Fruit fly (Drosophila melanogaster) whole organism, embryonic: ENCODE measurements around the gene Pp2C1.

ENCODE experiments used
- ATbp ChIP-seq: fragments of 200-800 bp; sonication (Bioruptor generic); optimal IDR thresholded peaks from 2 replicates; lab custom pipeline; 2017; ENCODE audit warnings: missing biosample characterization, mild to moderate bottlenecking, missing genetic modification characterization, missing genetic modification reagents
- Aef1 ChIP-seq: fragments of 200-800 bp; sonication (Bioruptor generic); IDR thresholded peaks from 3 replicates; pipeline ENCODE4 v1.3.6; 2022; ENCODE audit warnings: missing biosample characterization, missing genetic modification characterization
- Awh ChIP-seq: fragments of 200-800 bp; sonication (Bioruptor generic); IDR thresholded peaks from 2 replicates; pipeline ENCODE4, ENCODE4 v1.3.6; 2022; ENCODE audit warnings: missing biosample characterization, missing genetic modification characterization
- B-H1 ChIP-seq: fragments of 200-800 bp; sonication (Bioruptor generic); IDR thresholded peaks from 3 replicates; pipeline ENCODE4 v1.3.6; 2022; ENCODE audit warnings: missing biosample characterization, missing genetic modification characterization
- BtbVII ChIP-seq: fragments of 200-800 bp; sonication (Bioruptor generic); optimal IDR thresholded peaks from 3 replicates; lab custom pipeline; 2017; ENCODE audit warnings: missing biosample characterization, mild to moderate bottlenecking, missing genetic modification characterization
- CG10654 ChIP-seq: fragments of 200-800 bp; sonication (Bioruptor generic); optimal IDR thresholded peaks from 2 replicates; lab custom pipeline; 2016; ENCODE audit warnings: missing biosample characterization, missing genetic modification characterization
- CG11695 ChIP-seq: fragments of 200-800 bp; sonication (Bioruptor generic); IDR thresholded peaks from 3 replicates; pipeline ENCODE4 v1.3.6; 2022; ENCODE audit warnings: missing biosample characterization, missing genetic modification characterization
- CG12744 ChIP-seq: fragments of 200-800 bp; sonication (Bioruptor generic); optimal IDR thresholded peaks from 2 replicates; lab custom pipeline; 2016; ENCODE audit warnings: missing biosample characterization, missing genetic modification characterization
- CG14050 ChIP-seq: fragments of 200-800 bp; sonication (Bioruptor generic); IDR thresholded peaks from 3 replicates; pipeline ENCODE4 v1.3.6; 2022; ENCODE audit warnings: missing biosample characterization, missing genetic modification characterization
- CG14860 ChIP-seq: fragments of 200-800 bp; sonication (Bioruptor generic); IDR thresholded peaks from 3 replicates; pipeline ENCODE4 v1.3.6; 2022; ENCODE audit warnings: missing biosample characterization, missing genetic modification characterization; ENCODE audit not compliant: partially characterized antibody
- CG15011 ChIP-seq: fragments of 200-800 bp; sonication (Bioruptor generic); optimal IDR thresholded peaks from 3 replicates; lab custom pipeline; 2018; ENCODE audit warnings: missing biosample characterization, mild to moderate bottlenecking, missing genetic modification characterization
- CG1529 ChIP-seq: fragments of 200-800 bp; sonication (Bioruptor generic); optimal IDR thresholded peaks from 3 replicates; lab custom pipeline; 2018; ENCODE audit warnings: missing biosample characterization, missing genetic modification characterization
- CG17359 ChIP-seq: fragments of 200-800 bp; sonication (Bioruptor generic); optimal IDR thresholded peaks from 3 replicates; lab custom pipeline; 2018; ENCODE audit warnings: missing biosample characterization, mild to moderate bottlenecking, missing genetic modification characterization, moderate library complexity
- CG17829 ChIP-seq: fragments of 200-800 bp; optimal IDR thresholded peaks from 2 replicates; lab custom pipeline; 2019; ENCODE audit warnings: missing biosample characterization, mild to moderate bottlenecking, missing genetic modification characterization, moderate library complexity
- CG30431 ChIP-seq: fragments of 200-800 bp; sonication (Bioruptor generic); optimal IDR thresholded peaks from 2 replicates; lab custom pipeline; 2017; ENCODE audit warnings: missing biosample characterization, missing genetic modification characterization
- CG31224 ChIP-seq: fragments of 200-800 bp; sonication (Bioruptor generic); IDR thresholded peaks from 2 replicates; pipeline ENCODE4 v1.3.6; 2022; ENCODE audit warnings: missing biosample characterization, missing genetic modification characterization
- CG3281 ChIP-seq: fragments of 200-800 bp; sonication (Bioruptor generic); optimal IDR thresholded peaks from 3 replicates; lab custom pipeline; 2017; ENCODE audit warnings: missing biosample characterization, mild to moderate bottlenecking, missing genetic modification characterization
- CG43689 ChIP-seq: fragments of 200-800 bp; sonication (Bioruptor generic); IDR thresholded peaks from 2 replicates; pipeline ENCODE4 v1.3.6; 2022; ENCODE audit warnings: missing biosample characterization, missing genetic modification characterization
- CG4854 ChIP-seq: fragments of 200-800 bp; sonication (Bioruptor generic); optimal IDR thresholded peaks from 2 replicates; lab custom pipeline; 2016; ENCODE audit warnings: missing biosample characterization, missing genetic modification characterization, inconsistent platforms
- CG6175 ChIP-seq: fragments of 200-800 bp; sonication (Bioruptor generic); IDR thresholded peaks from 3 replicates; pipeline ENCODE4 v1.3.6; 2022; ENCODE audit warnings: missing biosample characterization, missing genetic modification characterization
- CG6683 ChIP-seq: fragments of 200-800 bp; sonication (Bioruptor generic); optimal IDR thresholded peaks from 2 replicates; lab custom pipeline; 2017; ENCODE audit warnings: missing biosample characterization, mild to moderate bottlenecking, missing genetic modification characterization, missing genetic modification reagents
- CG6689 ChIP-seq: fragments of 200-800 bp; sonication (Bioruptor generic); IDR thresholded peaks from 2 replicates; pipeline ENCODE4 v1.3.6; 2022; ENCODE audit warnings: missing biosample characterization, missing genetic modification characterization
- CG6854 ChIP-seq: fragments of 200-800 bp; sonication (Bioruptor generic); optimal IDR thresholded peaks from 3 replicates; lab custom pipeline; 2017; ENCODE audit warnings: missing biosample characterization, mild to moderate bottlenecking, missing genetic modification characterization
- CG8388 ChIP-seq: fragments of 200-800 bp; sonication (Bioruptor generic); optimal IDR thresholded peaks from 2 replicates; lab custom pipeline; 2019; ENCODE audit warnings: missing biosample characterization, mild to moderate bottlenecking, missing genetic modification characterization, moderate library complexity
- CG9215 ChIP-seq: fragments of 200-800 bp; sonication (Bioruptor generic); IDR thresholded peaks from 2 replicates; pipeline ENCODE4 v1.3.6; 2022; ENCODE audit warnings: missing biosample characterization, missing genetic modification characterization
- CG9817 ChIP-seq: fragments of 200-800 bp; sonication (Bioruptor generic); optimal IDR thresholded peaks from 2 replicates; lab custom pipeline; 2018; ENCODE audit warnings: missing biosample characterization, mild to moderate bottlenecking, missing genetic modification characterization, moderate library complexity
- CG9932 ChIP-seq: fragments of 200-800 bp; sonication (Bioruptor generic); IDR thresholded peaks from 2 replicates; pipeline ENCODE4 v1.3.6; 2022; ENCODE audit warnings: missing biosample characterization, missing genetic modification characterization
- Eip74EF ChIP-seq, 2 experiments: fragments of 200-800 bp in 1 of 2; fragments of >200 bp in 1 of 2; sonication (Bioruptor generic) in 1 of 2; optimal IDR thresholded peaks; 2 replicates each; lab custom pipeline; 2017 to 2019; ENCODE audit warnings: missing biosample characterization in 2 of 2, missing genetic modification characterization in 2 of 2, mild to moderate bottlenecking in 1 of 2, moderate library complexity in 1 of 2
- Gsc ChIP-seq: fragments of 200-800 bp; sonication (Bioruptor generic); IDR thresholded peaks from 2 replicates; pipeline ENCODE4 v1.3.6; 2022; ENCODE audit warnings: missing biosample characterization, missing genetic modification characterization
- HHEX ChIP-seq: fragments of 200-800 bp; sonication (Bioruptor generic); optimal IDR thresholded peaks from 3 replicates; lab custom pipeline; 2017; ENCODE audit warnings: missing biosample characterization, mild to moderate bottlenecking, missing genetic modification characterization, missing genetic modification reagents
- HLH3B ChIP-seq: fragments of 200-800 bp; sonication (Bioruptor generic); IDR thresholded peaks from 2 replicates; pipeline ENCODE4 v1.3.6; 2022; ENCODE audit warnings: missing biosample characterization, missing genetic modification characterization
- Meics ChIP-seq: fragments of 200-800 bp; sonication (Bioruptor generic); optimal IDR thresholded peaks from 2 replicates; lab custom pipeline; 2017; ENCODE audit warnings: missing biosample characterization, mild to moderate bottlenecking, missing genetic modification characterization
- Ptx1 ChIP-seq: fragments of 200-800 bp; sonication (Bioruptor generic); IDR thresholded peaks from 2 replicates; pipeline ENCODE4 v1.3.6; 2022; ENCODE audit warnings: missing biosample characterization, missing genetic modification characterization
- Sin3A ChIP-seq: fragments of >200 bp; optimal IDR thresholded peaks from 2 replicates; lab custom pipeline; 2018
- Sox102F ChIP-seq: fragments of 200-800 bp; sonication (Bioruptor generic); optimal IDR thresholded peaks from 2 replicates; lab custom pipeline; 2018; ENCODE audit warnings: missing biosample characterization, mild to moderate bottlenecking, missing genetic modification characterization, moderate library complexity
- Trl ChIP-seq, 3 experiments: fragments of >200 bp in 2 of 3; fragments of 200-800 bp in 1 of 3; sonication (Bioruptor generic) in 1 of 3; optimal IDR thresholded peaks; 2 replicates in 1 of 3; 3 replicates in 2 of 3; lab custom pipeline; 2016 to 2017; ENCODE audit warnings: missing biosample characterization in 1 of 3, missing genetic modification characterization in 1 of 3
- Xrp1 ChIP-seq: fragments of 200-800 bp; sonication (Bioruptor generic); IDR thresholded peaks from 2 replicates; pipeline ENCODE4 v1.3.6; 2022; ENCODE audit warnings: missing biosample characterization, missing genetic modification characterization
- abd-A ChIP-seq: fragments of 200-800 bp; sonication (Bioruptor generic); optimal IDR thresholded peaks from 3 replicates; lab custom pipeline; 2019; ENCODE audit warnings: missing biosample characterization, mild to moderate bottlenecking, missing genetic modification characterization, moderate library complexity
- bbx ChIP-seq: fragments of 200-800 bp; sonication (Bioruptor generic); IDR thresholded peaks from 2 replicates; pipeline ENCODE4 v1.3.6; 2022; ENCODE audit warnings: missing biosample characterization, missing genetic modification characterization; ENCODE audit not compliant: partially characterized antibody
- btn ChIP-seq: fragments of 200-800 bp; sonication (Bioruptor generic); optimal IDR thresholded peaks from 2 replicates; lab custom pipeline; 2016; ENCODE audit warnings: missing biosample characterization, missing genetic modification characterization
- cad ChIP-seq: fragments of >200 bp; optimal IDR thresholded peaks from 2 replicates; lab custom pipeline; 2017; ENCODE audit warnings: missing biosample characterization, missing genetic modification characterization
- cwo ChIP-seq: fragments of 200-800 bp; sonication (Bioruptor generic); optimal IDR thresholded peaks from 3 replicates; lab custom pipeline; 2017; ENCODE audit warnings: missing biosample characterization, missing genetic modification characterization, mild to moderate bottlenecking, moderate library complexity, missing genetic modification reagents
- dm ChIP-seq: fragments of 200-800 bp; sonication (Bioruptor generic); optimal IDR thresholded peaks from 3 replicates; lab custom pipeline; 2016; ENCODE audit warnings: missing biosample characterization, missing genetic modification characterization
- emc ChIP-seq: fragments of 200-800 bp; sonication (Bioruptor generic); optimal IDR thresholded peaks from 2 replicates; lab custom pipeline; 2016; ENCODE audit warnings: missing biosample characterization, missing genetic modification characterization
- kay ChIP-seq: fragments of 200-800 bp; sonication (Bioruptor generic); optimal IDR thresholded peaks from 2 replicates; lab custom pipeline; 2016; ENCODE audit warnings: missing biosample characterization, missing genetic modification characterization
- kni ChIP-seq: fragments of 200-800 bp; sonication (Bioruptor generic); optimal IDR thresholded peaks from 3 replicates; lab custom pipeline; 2017; ENCODE audit warnings: mild to moderate bottlenecking, missing biosample characterization, missing genetic modification reagents, missing genetic modification characterization
- lmd ChIP-seq: fragments of 200-800 bp; sonication (Bioruptor generic); IDR thresholded peaks from 2 replicates; pipeline ENCODE4 v1.3.6; 2022; ENCODE audit warnings: missing biosample characterization, missing genetic modification characterization
- nmo ChIP-seq: fragments of 200-800 bp; sonication (Bioruptor generic); optimal IDR thresholded peaks from 2 replicates; lab custom pipeline; 2018; ENCODE audit warnings: missing biosample characterization, mild to moderate bottlenecking, missing genetic modification characterization, moderate library complexity
- repo ChIP-seq: fragments of 200-800 bp; sonication (Bioruptor generic); optimal IDR thresholded peaks from 2 replicates; lab custom pipeline; 2016; ENCODE audit warnings: missing biosample characterization, missing genetic modification characterization
- tap ChIP-seq: fragments of 200-800 bp; optimal IDR thresholded peaks from 3 replicates; lab custom pipeline; 2019; ENCODE audit warnings: missing biosample characterization, mild to moderate bottlenecking, missing genetic modification characterization, moderate library complexity
- trem ChIP-seq: fragments of 200-800 bp; optimal IDR thresholded peaks from 3 replicates; lab custom pipeline; 2019; ENCODE audit warnings: missing biosample characterization, mild to moderate bottlenecking, missing genetic modification characterization, moderate library complexity

Pp2C1 gene

dm6 chrX:4691226-4691625, 4.5 kb upstream of the Pp2C1 start (continued):
- TF ChIP-seq dm (GFP tag; lab: Kevin White, UChicago) (no peak), CG30431 (GFP tag; lab: Kevin White, UChicago) (peak; percentile 7), nmo (GFP tag; lab: Kevin White, UChicago) (peak; percentile 21), emc (GFP tag; lab: Kevin White, UChicago) (no peak), CG6689 (GFP tag; lab: Robert Waterston, UW) (peak; percentile 20; the same call in 1 of the 2 replicates), lmd (0 out of 2 replicates have a peak, but pooled peaks have one; percentile 30), cad (GFP tag; lab: Kevin White, UChicago) (no peak), bbx (GFP tag; lab: Robert Waterston, UW) (no peak), CG3281 (GFP tag; lab: Kevin White, UChicago) (peak; percentile 45), CG15011 (no peak), cwo (peak; percentile 32), CG10654 (GFP tag; lab: Kevin White, UChicago) (no peak), tap (tag; lab: Kevin White, UChicago) (peak; percentile 26), HLH3B (no peak), CG9817 (tag; lab: Kevin White, UChicago) (peak; percentile 20), CG9932 (GFP tag; lab: Robert Waterston, UW) (no peak), CG17829 (peak; percentile 11), BtbVII (peak; percentile 1), trem (tag; lab: Kevin White, UChicago) (peak; percentile 1), repo (GFP tag; lab: Kevin White, UChicago) (no peak), Aef1 (GFP tag; lab: Robert Waterston, UW) (peak; percentile 16; the same call in 1 of the 3 replicates), Xrp1 (GFP tag; lab: Robert Waterston, UW) (peak; percentile 43; the same call in 1 of the 2 replicates), Sox102F (GFP tag; lab: Kevin White, UChicago) (peak; percentile 53), Trl (optimal IDR thresholded peaks at IDR 0.05; lab: Kevin White, UChicago) (no peak), Trl (GFP tag; optimal IDR thresholded peaks at IDR 0.05; lab: Kevin White, UChicago) (no peak), btn (GFP tag; lab: Kevin White, UChicago) (no peak), CG9215 (GFP tag; lab: Robert Waterston, UW) (no peak), kni (GFP tag; lab: Kevin White, UChicago) (no peak), abd-A (tag; lab: Kevin White, UChicago) (no peak), B-H1 (no peak), CG6854 (GFP tag; lab: Kevin White, UChicago) (no peak), CG17359 (tag; lab: Kevin White, UChicago) (peak; percentile 38), Sin3A (lab: Kevin White, UChicago) (no peak), CG11695 (GFP tag; lab: Robert Waterston, UW) (0 out of 3 replicates have a peak, but pooled peaks have one; percentile 26), CG6175 (GFP tag; lab: Robert Waterston, UW) (no peak), CG12744 (GFP tag; lab: Kevin White, UChicago) (no peak), kay (GFP tag; lab: Kevin White, UChicago) (no peak), Gsc (GFP tag; lab: Robert Waterston, UW) (no peak), Meics (GFP tag; lab: Kevin White, UChicago) (peak; percentile 55), CG6683 (GFP tag; lab: Kevin White, UChicago) (peak; percentile 32), ATbp (GFP tag; lab: Kevin White, UChicago) (peak; percentile 30), CG1529 (no peak), CG8388 (GFP tag; lab: Kevin White, UChicago) (no peak), CG43689 (GFP tag; lab: Robert Waterston, UW) (no peak), HHEX (GFP tag; lab: Kevin White, UChicago) (peak; percentile 30), CG14860 (GFP tag; lab: Robert Waterston, UW) (no peak), Awh (no peak), Eip74EF (GFP tag; optimal IDR thresholded peaks at IDR 0.05; lab: Kevin White, UChicago) (no peak), Ptx1 (GFP tag; lab: Robert Waterston, UW) (peak; percentile 44; the same call in 1 of the 2 replicates), CG31224 (GFP tag; lab: Robert Waterston, UW) (no peak), CG14050 (GFP tag; lab: Robert Waterston, UW) (no peak), CG4854 (GFP tag; lab: Kevin White, UChicago) (no peak)
